Worm (Caenorhabditis elegans) whole organism, mixed stage, embryonic: ENCODE data around the gene coh-4.

Experiments
- blmp-1 ChIP-seq: fragments of 150-350 bp; optimal IDR thresholded peaks from 2 replicates; lab custom pipeline; 2014; ENCODE audit warnings: missing biosample characterization, missing genetic modification characterization
- ces-1 ChIP-seq: fragments of 150-350 bp; optimal IDR thresholded peaks from 2 replicates; lab custom pipeline; 2014; ENCODE audit warnings: missing biosample characterization, missing genetic modification reagents, missing genetic modification characterization
- elt-1 ChIP-seq: sonication (generic microtip); optimal IDR thresholded peaks from 2 replicates; lab custom pipeline; 2017; ENCODE audit warnings: missing genetic modification characterization, mild to moderate bottlenecking, missing compliant biosample characterization, antibody characterized with exemption, moderate library complexity, borderline replicate concordance; ENCODE audit not compliant: insufficient read depth
- elt-3 ChIP-seq: fragments of 150-350 bp; optimal IDR thresholded peaks from 2 replicates; lab custom pipeline; 2014; ENCODE audit warnings: missing biosample characterization, missing genetic modification characterization
- lin-13 ChIP-seq: fragments of 150-350 bp; optimal IDR thresholded peaks from 2 replicates; lab custom pipeline; 2014; ENCODE audit warnings: missing biosample characterization, missing genetic modification characterization
- lsy-2 ChIP-seq: fragments of 150-350 bp; optimal IDR thresholded peaks from 2 replicates; lab custom pipeline; 2014; ENCODE audit warnings: missing biosample characterization, missing genetic modification characterization
- mab-5 ChIP-seq: fragments of 150-350 bp; optimal IDR thresholded peaks from 2 replicates; lab custom pipeline; 2014; ENCODE audit warnings: missing biosample characterization, missing genetic modification characterization
- mep-1 ChIP-seq: fragments of 150-350 bp; optimal IDR thresholded peaks from 2 replicates; lab custom pipeline; 2017; ENCODE audit warnings: missing biosample characterization, missing genetic modification reagents, missing genetic modification characterization, inconsistent platforms
- nhr-76 ChIP-seq: sonication (generic microtip); optimal IDR thresholded peaks from 2 replicates; lab custom pipeline; 2017; ENCODE audit warnings: missing biosample characterization, missing genetic modification characterization
- pha-4 ChIP-seq: fragments of 150-350 bp; optimal IDR thresholded peaks from 2 replicates; lab custom pipeline; 2018; ENCODE audit warnings: missing biosample characterization, missing genetic modification reagents, missing genetic modification characterization
- snpc-4 ChIP-seq: fragments of 150-350 bp; optimal IDR thresholded peaks from 2 replicates; lab custom pipeline; 2014; ENCODE audit warnings: missing biosample characterization, missing genetic modification characterization
- unc-62 ChIP-seq: fragments of 150-350 bp; optimal IDR thresholded peaks from 2 replicates; lab custom pipeline; 2014; ENCODE audit warnings: missing biosample characterization, missing genetic modification reagents, missing genetic modification characterization
- zip-8 ChIP-seq: fragments of 150-350 bp; optimal IDR thresholded peaks from 2 replicates; lab custom pipeline; 2014; ENCODE audit warnings: missing biosample characterization, missing genetic modification characterization

DNA sequence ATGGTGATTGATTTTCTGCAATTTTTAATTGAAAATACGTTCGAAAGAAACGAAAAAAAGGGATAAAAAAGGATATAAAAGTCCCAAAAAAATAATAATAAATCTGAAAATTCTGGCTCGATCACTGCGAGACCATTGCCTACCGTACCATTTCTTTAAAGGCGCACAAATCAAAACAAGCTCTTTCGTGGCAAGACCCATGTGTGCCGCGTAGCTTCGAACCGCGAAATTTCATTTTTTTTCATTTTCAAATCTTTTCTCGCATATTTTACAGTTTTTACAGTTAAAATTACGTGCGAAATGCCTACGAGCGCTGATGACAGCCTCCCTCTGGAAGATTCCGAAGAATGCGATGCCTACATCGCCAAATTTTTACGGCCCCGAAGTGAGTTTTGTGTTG lies at the start of gene coh-4, which contains the start of gene pid-5:
- TF ChIP-seq elt-1 (no peak), nhr-76 (tag; lab: Kevin White, UChicago) (no peak), lsy-2 (tag; lab: Kevin White, UChicago) (no peak), ces-1 (GFP tag; lab: Kevin White, UChicago) (no peak), pha-4 (no peak), mab-5 (no peak), snpc-4 (no peak), unc-62 (GFP tag; lab: Kevin White, UChicago) (no peak), elt-3 (tag; lab: Kevin White, UChicago) (no peak), lin-13 (tag; lab: Kevin White, UChicago) (no peak), zip-8 (tag; lab: Kevin White, UChicago) (no peak), blmp-1 (tag; lab: Kevin White, UChicago) (no peak), mep-1 (no peak)
